Worm (Caenorhabditis elegans) whole organism, mixed stage, embryonic: ENCODE results near the gene W08E12.2.

ENCODE experiments used
- M03D4.4 ChIP-seq: sonication (generic microtip); optimal IDR thresholded peaks from 2 replicates; lab custom pipeline; 2017; ENCODE audit warnings: mild to moderate bottlenecking, missing genetic modification characterization, missing compliant biosample characterization
- bed-3 ChIP-seq: fragments of 200-800 bp; sonication (Bioruptor generic); optimal IDR thresholded peaks from 3 replicates; lab custom pipeline; 2018; ENCODE audit warnings: mild to moderate bottlenecking, missing genetic modification characterization, moderate library complexity, missing compliant biosample characterization
- blmp-1 ChIP-seq: fragments of 150-350 bp; optimal IDR thresholded peaks from 2 replicates; lab custom pipeline; 2014; ENCODE audit warnings: missing biosample characterization, missing genetic modification characterization
- ceh-39 ChIP-seq: fragments of 150-350 bp; optimal IDR thresholded peaks from 2 replicates; lab custom pipeline; 2014; ENCODE audit warnings: missing biosample characterization, missing genetic modification characterization
- ceh-43 ChIP-seq: fragments of 200-800 bp; sonication (Bioruptor generic); optimal IDR thresholded peaks from 2 replicates; lab custom pipeline; 2018; ENCODE audit warnings: mild to moderate bottlenecking, missing genetic modification characterization, moderate library complexity, missing compliant biosample characterization
- ceh-83 ChIP-seq: fragments of 200-800 bp; sonication (Bioruptor generic); optimal IDR thresholded peaks from 2 replicates; lab custom pipeline; 2018; ENCODE audit warnings: mild to moderate bottlenecking, missing genetic modification characterization, missing compliant biosample characterization
- ces-1 ChIP-seq: fragments of 150-350 bp; optimal IDR thresholded peaks from 2 replicates; lab custom pipeline; 2014; ENCODE audit warnings: missing biosample characterization, missing genetic modification reagents, missing genetic modification characterization
- cnd-1 ChIP-seq: fragments of 200-800 bp; sonication (Bioruptor generic); optimal IDR thresholded peaks from 2 replicates; lab custom pipeline; 2018; ENCODE audit warnings: mild to moderate bottlenecking, missing genetic modification characterization, missing compliant biosample characterization
- drap-1 ChIP-seq: fragments of 200-800 bp; sonication (Bioruptor generic); optimal IDR thresholded peaks from 3 replicates; lab custom pipeline; 2018; ENCODE audit warnings: mild to moderate bottlenecking, missing genetic modification characterization, missing compliant biosample characterization
- elt-3 ChIP-seq: fragments of 150-350 bp; optimal IDR thresholded peaks from 2 replicates; lab custom pipeline; 2014; ENCODE audit warnings: missing biosample characterization, missing genetic modification characterization
- flh-1 ChIP-seq: fragments of 200-800 bp; sonication (Bioruptor generic); optimal IDR thresholded peaks from 2 replicates; lab custom pipeline; 2018; ENCODE audit warnings: mild to moderate bottlenecking, missing genetic modification characterization, moderate library complexity, missing compliant biosample characterization
- hlh-1 ChIP-seq: fragments of 150-350 bp; optimal IDR thresholded peaks from 2 replicates; lab custom pipeline; 2014; ENCODE audit warnings: missing biosample characterization, missing genetic modification reagents, missing genetic modification characterization
- lin-13 ChIP-seq: fragments of 150-350 bp; optimal IDR thresholded peaks from 2 replicates; lab custom pipeline; 2014; ENCODE audit warnings: missing biosample characterization, missing genetic modification characterization
- lin-32 ChIP-seq: fragments of 200-800 bp; sonication (Bioruptor generic); optimal IDR thresholded peaks from 2 replicates; lab custom pipeline; 2018; ENCODE audit warnings: mild to moderate bottlenecking, missing genetic modification characterization, missing compliant biosample characterization
- lsy-2 ChIP-seq: fragments of 150-350 bp; optimal IDR thresholded peaks from 2 replicates; lab custom pipeline; 2014; ENCODE audit warnings: missing biosample characterization, missing genetic modification characterization
- mab-5 ChIP-seq: fragments of 150-350 bp; optimal IDR thresholded peaks from 2 replicates; lab custom pipeline; 2014; ENCODE audit warnings: missing biosample characterization, missing genetic modification characterization
- mep-1 ChIP-seq: fragments of 150-350 bp; optimal IDR thresholded peaks from 2 replicates; lab custom pipeline; 2017; ENCODE audit warnings: missing biosample characterization, missing genetic modification reagents, missing genetic modification characterization, inconsistent platforms
- mls-2 ChIP-seq: sonication (generic microtip); optimal IDR thresholded peaks from 2 replicates; lab custom pipeline; 2016; ENCODE audit warnings: mild to moderate bottlenecking, missing genetic modification characterization, moderate library complexity, missing compliant biosample characterization
- nhr-12 ChIP-seq: fragments of 150-350 bp; optimal IDR thresholded peaks from 2 replicates; lab custom pipeline; 2014; ENCODE audit warnings: missing biosample characterization, missing genetic modification characterization
- nhr-237 ChIP-seq: fragments of 150-350 bp; optimal IDR thresholded peaks from 2 replicates; lab custom pipeline; 2014; ENCODE audit warnings: missing biosample characterization, missing genetic modification characterization
- nhr-28 ChIP-seq: fragments of 150-350 bp; optimal IDR thresholded peaks from 2 replicates; lab custom pipeline; 2014; ENCODE audit warnings: missing biosample characterization, missing genetic modification characterization
- nhr-76 ChIP-seq: sonication (generic microtip); optimal IDR thresholded peaks from 2 replicates; lab custom pipeline; 2017; ENCODE audit warnings: missing biosample characterization, missing genetic modification characterization
- pha-4 ChIP-seq: fragments of 150-350 bp; optimal IDR thresholded peaks from 2 replicates; lab custom pipeline; 2018; ENCODE audit warnings: missing biosample characterization, missing genetic modification reagents, missing genetic modification characterization
- sem-2 ChIP-seq: fragments of 200-800 bp; sonication (Bioruptor generic); optimal IDR thresholded peaks from 2 replicates; lab custom pipeline; 2018; ENCODE audit warnings: mild to moderate bottlenecking, missing genetic modification characterization, missing compliant biosample characterization
- snpc-4 ChIP-seq: fragments of 150-350 bp; optimal IDR thresholded peaks from 2 replicates; lab custom pipeline; 2014; ENCODE audit warnings: missing biosample characterization, missing genetic modification characterization
- sptf-1 ChIP-seq: sonication (generic microtip); optimal IDR thresholded peaks from 2 replicates; lab custom pipeline; 2017; ENCODE audit warnings: mild to moderate bottlenecking, missing genetic modification characterization, moderate library complexity, missing compliant biosample characterization
- tbx-8 ChIP-seq: fragments of 200-800 bp; sonication (Bioruptor generic); optimal IDR thresholded peaks from 2 replicates; lab custom pipeline; 2018; ENCODE audit warnings: mild to moderate bottlenecking, missing genetic modification characterization, moderate library complexity, missing compliant biosample characterization
- unc-120 ChIP-seq: sonication (generic microtip); optimal IDR thresholded peaks from 2 replicates; lab custom pipeline; 2017; ENCODE audit warnings: missing genetic modification characterization, missing compliant biosample characterization; ENCODE audit not compliant: poor library complexity, severe bottlenecking
- unc-39 ChIP-seq: fragments of 150-350 bp; optimal IDR thresholded peaks from 2 replicates; lab custom pipeline; 2014; ENCODE audit warnings: missing biosample characterization, missing genetic modification characterization
- unc-62 ChIP-seq: fragments of 150-350 bp; optimal IDR thresholded peaks from 2 replicates; lab custom pipeline; 2014; ENCODE audit warnings: missing biosample characterization, missing genetic modification reagents, missing genetic modification characterization
- zip-8 ChIP-seq: fragments of 150-350 bp; optimal IDR thresholded peaks from 2 replicates; lab custom pipeline; 2014; ENCODE audit warnings: missing biosample characterization, missing genetic modification characterization
- ztf-11 ChIP-seq: fragments of 150-350 bp; optimal IDR thresholded peaks from 2 replicates; lab custom pipeline; 2014; ENCODE audit warnings: missing biosample characterization, missing genetic modification characterization

The W08E12.2 gene

ce11 chrIV:3294553-3295185 lies 11.0 kb upstream of the W08E12.2 start, which contains the start of gene W08E12.7:
Gene W08E12.7 (plus strand): TSS chrIV:3295135.
- TF ChIP-seq ces-1 (GFP tag; lab: Kevin White, UChicago) (no peak), ceh-39 (tag; lab: Kevin White, UChicago) (peak; percentile 77), mab-5 (tag; lab: Kevin White, UChicago) (peak; percentile 46), M03D4.4 (peak; percentile 69), drap-1 (peak; percentile 36), unc-62 (GFP tag; lab: Kevin White, UChicago) (peak; percentile 51), ztf-11 (no peak), unc-39 (tag; lab: Kevin White, UChicago) (no peak), sptf-1 (tag; lab: Kevin White, UChicago) (peak; percentile 82), mls-2 (tag; lab: Kevin White, UChicago) (peak; percentile 53), bed-3 (GFP tag; lab: Kevin White, UChicago) (peak; percentile 28), unc-120 (tag; lab: Kevin White, UChicago) (peak; percentile 51), zip-8 (tag; lab: Kevin White, UChicago) (no peak), snpc-4 (tag; lab: Kevin White, UChicago) (no peak), lin-13 (peak; percentile 95), ceh-83 (GFP tag; lab: Kevin White, UChicago) (peak; percentile 25), sem-2 (GFP tag; lab: Kevin White, UChicago) (no peak), blmp-1 (tag; lab: Kevin White, UChicago) (peak; percentile 45), hlh-1 (tag; lab: Kevin White, UChicago) (peak; percentile 84), ceh-43 (GFP tag; lab: Kevin White, UChicago) (peak; percentile 40), nhr-237 (tag; lab: Kevin White, UChicago) (peak; percentile 96), nhr-28 (tag; lab: Kevin White, UChicago) (peak; percentile 25), flh-1 (no peak), pha-4 (tag; lab: Kevin White, UChicago) (peak; percentile 89), nhr-76 (no peak), lsy-2 (tag; lab: Kevin White, UChicago) (peak; percentile 91), cnd-1 (tag; lab: Kevin White, UChicago) (peak; percentile 77), mep-1 (tag; lab: Kevin White, UChicago) (peak; percentile 99), nhr-12 (tag; lab: Kevin White, UChicago) (no peak), tbx-8 (GFP tag; lab: Kevin White, UChicago) (peak; percentile 25)

- TF ChIP-seq mab-5 (tag; lab: Kevin White, UChicago) (no peak), mep-1 (tag; lab: Kevin White, UChicago) (no peak), mls-2 (tag; lab: Kevin White, UChicago) (no peak), M03D4.4 (no peak), ceh-43 (GFP tag; lab: Kevin White, UChicago) (no peak), nhr-237 (tag; lab: Kevin White, UChicago) (no peak), flh-1 (no peak), elt-3 (tag; lab: Kevin White, UChicago) (no peak)
- TF ChIP-seq, all 35 proteins: peak for 0
These were observed 8.8 kb upstream of the W08E12.2 start for ce11 chrIV:3296578-3297549.

- no peak for TF ChIP-seq lin-32 (GFP tag; lab: Kevin White, UChicago)
- no peak for TF ChIP-seq lin-13
- no peak for TF ChIP-seq zip-8 (tag; lab: Kevin White, UChicago)
- TF ChIP-seq ceh-43 (GFP tag; lab: Kevin White, UChicago), result no peak
- no peak for TF ChIP-seq mab-5 (tag; lab: Kevin White, UChicago)
- TF ChIP-seq ceh-83 (GFP tag; lab: Kevin White, UChicago), result no peak
- TF ChIP-seq snpc-4 (tag; lab: Kevin White, UChicago), result no peak
- TF ChIP-seq blmp-1 (tag; lab: Kevin White, UChicago), result no peak
- TF ChIP-seq ces-1 (GFP tag; lab: Kevin White, UChicago), result no peak
- TF ChIP-seq unc-120 (tag; lab: Kevin White, UChicago), result no peak
- no peak for TF ChIP-seq tbx-8 (GFP tag; lab: Kevin White, UChicago)
- TF ChIP-seq, all 35 proteins: peak for 0
These were observed 7.4 kb upstream of the W08E12.2 start, which contains the start of gene W08E12.6 for ce11 chrIV:3298300-3298699. Gene W08E12.6 (plus strand): TSS chrIV:3298600.
